Worm (Caenorhabditis elegans): ENCODE measurements around the gene ifd-1.

DNA sequence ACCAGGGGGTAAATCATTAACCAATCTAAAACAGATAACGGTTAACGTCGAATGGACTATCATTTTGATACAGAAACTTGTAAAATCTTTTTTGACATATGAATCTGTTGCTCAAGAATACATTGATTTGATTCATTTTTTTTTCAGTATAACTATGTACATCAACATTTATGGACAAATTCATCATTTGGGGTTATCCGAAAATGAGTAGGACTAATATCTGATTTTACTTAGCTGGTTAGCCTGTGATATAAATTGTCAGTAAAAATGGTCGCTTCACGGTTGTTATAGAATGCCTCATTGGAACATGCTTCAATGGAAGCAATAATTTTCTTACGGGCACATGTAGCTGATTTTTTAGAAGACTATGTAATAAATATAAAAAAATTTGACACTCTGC lies 26.6 kb downstream of the ifd-1 start:
- no peak for TF ChIP-seq pes-1 (GFP tag; IDR thresholded peaks at IDR 0.05)
- no peak for TF ChIP-seq ama-1 (optimal IDR thresholded peaks at IDR 0.05)
- TF ChIP-seq aly-1 (tag; optimal IDR thresholded peaks at IDR 0.05): no peak
- no peak for TF ChIP-seq hmbx-1 (tag; optimal IDR thresholded peaks at IDR 0.05)
- no peak for TF ChIP-seq hnd-1 (tag; optimal IDR thresholded peaks at IDR 0.05)
- TF ChIP-seq flt-1 (GFP tag; IDR thresholded peaks at IDR 0.05): no peak
- no peak for TF ChIP-seq tbx-37 (GFP tag; conservative IDR thresholded peaks at IDR 0.05)
- no peak for TF ChIP-seq hmg-4 (GFP tag; optimal IDR thresholded peaks at IDR 0.05)
- no peak for TF ChIP-seq ceh-36 (tag; optimal IDR thresholded peaks at IDR 0.05)
- no peak for TF ChIP-seq F13C5.2 (tag; optimal IDR thresholded peaks at IDR 0.05)

All from whole organism, early embryonic.